Fruit fly (Drosophila melanogaster) whole organism, embryonic: ENCODE measurements around the gene Cpr23B.

Experiments used
- Asciz ChIP-seq: fragments of 200-800 bp; sonication (Bioruptor generic); optimal IDR thresholded peaks from 2 replicates; lab custom pipeline; 2017; ENCODE audit warnings: missing biosample characterization, mild to moderate bottlenecking, missing genetic modification characterization, missing genetic modification reagents
- Awh ChIP-seq: fragments of 200-800 bp; sonication (Bioruptor generic); IDR thresholded peaks from 2 replicates; pipeline ENCODE4, ENCODE4 v1.3.6; 2022; ENCODE audit warnings: missing biosample characterization, missing genetic modification characterization
- B-H2 ChIP-seq: fragments of 200-800 bp; sonication (Bioruptor generic); optimal IDR thresholded peaks from 2 replicates; lab custom pipeline; 2018; ENCODE audit warnings: missing biosample characterization, mild to moderate bottlenecking, missing genetic modification characterization
- BtbVII ChIP-seq: fragments of 200-800 bp; sonication (Bioruptor generic); optimal IDR thresholded peaks from 3 replicates; lab custom pipeline; 2017; ENCODE audit warnings: missing biosample characterization, mild to moderate bottlenecking, missing genetic modification characterization
- CG10462 ChIP-seq: fragments of 200-800 bp; sonication (Bioruptor generic); optimal IDR thresholded peaks from 2 replicates; lab custom pipeline; 2016; ENCODE audit warnings: missing biosample characterization, missing genetic modification characterization
- CG11504 ChIP-seq: fragments of 200-800 bp; sonication (Bioruptor generic); optimal IDR thresholded peaks from 3 replicates; lab custom pipeline; 2019; ENCODE audit warnings: missing biosample characterization, mild to moderate bottlenecking, missing genetic modification characterization, moderate library complexity
- CG13287 ChIP-seq: fragments of 200-800 bp; sonication (Bioruptor generic); IDR thresholded peaks from 2 replicates; pipeline ENCODE4 v1.3.6; 2022; ENCODE audit warnings: missing biosample characterization, missing genetic modification characterization; ENCODE audit not compliant: partially characterized antibody
- CG14667 ChIP-seq: fragments of 200-800 bp; sonication (Bioruptor generic); IDR thresholded peaks from 2 replicates; pipeline ENCODE4 v1.3.6; 2022; ENCODE audit warnings: missing biosample characterization, missing genetic modification characterization
- CG17568 ChIP-seq: fragments of 200-800 bp; sonication (Bioruptor generic); optimal IDR thresholded peaks from 2 replicates; lab custom pipeline; 2018; ENCODE audit warnings: missing biosample characterization, mild to moderate bottlenecking, missing genetic modification characterization, moderate library complexity
- CG18011 ChIP-seq: fragments of 200-800 bp; sonication (Bioruptor generic); optimal IDR thresholded peaks from 2 replicates; lab custom pipeline; 2017; ENCODE audit warnings: missing biosample characterization, missing genetic modification characterization, mild to moderate bottlenecking, moderate library complexity, missing genotype
- CG3163 ChIP-seq: fragments of 200-800 bp; sonication (Bioruptor generic); optimal IDR thresholded peaks from 3 replicates; lab custom pipeline; 2016; ENCODE audit warnings: missing biosample characterization, missing genetic modification characterization
- CG3407 ChIP-seq: fragments of 200-800 bp; sonication (Bioruptor generic); optimal IDR thresholded peaks from 2 replicates; lab custom pipeline; 2018; ENCODE audit warnings: missing biosample characterization, mild to moderate bottlenecking, missing genetic modification characterization
- CG3847 ChIP-seq: fragments of 200-800 bp; sonication (Bioruptor generic); IDR thresholded peaks from 2 replicates; pipeline ENCODE4 v1.3.6; 2022; ENCODE audit warnings: missing biosample characterization, missing genetic modification characterization
- CG4424 ChIP-seq: fragments of 200-800 bp; sonication (Bioruptor generic); optimal IDR thresholded peaks from 3 replicates; lab custom pipeline; 2016; ENCODE audit warnings: missing biosample characterization, missing genetic modification characterization
- CG4617 ChIP-seq: fragments of 200-800 bp; sonication (Bioruptor generic); optimal IDR thresholded peaks from 3 replicates; lab custom pipeline; 2016; ENCODE audit warnings: missing biosample characterization, missing genetic modification characterization, borderline replicate concordance
- CG5180 ChIP-seq: fragments of 200-800 bp; sonication (Bioruptor generic); optimal IDR thresholded peaks from 3 replicates; lab custom pipeline; 2017; ENCODE audit warnings: missing biosample characterization, missing genetic modification characterization, mild to moderate bottlenecking, moderate library complexity, missing genetic modification reagents
- CG6765 ChIP-seq: fragments of 200-800 bp; sonication (Bioruptor generic); optimal IDR thresholded peaks from 3 replicates; lab custom pipeline; 2017; ENCODE audit warnings: missing biosample characterization, mild to moderate bottlenecking, missing genetic modification characterization
- CG8089 ChIP-seq: fragments of 200-800 bp; sonication (Bioruptor generic); optimal IDR thresholded peaks from 3 replicates; lab custom pipeline; 2016; ENCODE audit warnings: missing biosample characterization, missing genetic modification characterization
- CG9817 ChIP-seq: fragments of 200-800 bp; sonication (Bioruptor generic); optimal IDR thresholded peaks from 2 replicates; lab custom pipeline; 2018; ENCODE audit warnings: missing biosample characterization, mild to moderate bottlenecking, missing genetic modification characterization, moderate library complexity
- Dbx ChIP-seq: fragments of 200-800 bp; sonication (Bioruptor generic); IDR thresholded peaks from 3 replicates; pipeline ENCODE4 v1.3.6; 2022; ENCODE audit warnings: missing biosample characterization, missing genetic modification characterization
- Doc3 ChIP-seq: fragments of 200-800 bp; sonication (Bioruptor generic); IDR thresholded peaks from 3 replicates; pipeline ENCODE4 v1.3.6; 2022; ENCODE audit warnings: missing biosample characterization, missing genetic modification characterization; ENCODE audit not compliant: partially characterized antibody
- Dp ChIP-seq: fragments of 200-800 bp; sonication (Bioruptor generic); optimal IDR thresholded peaks from 2 replicates; lab custom pipeline; 2018; ENCODE audit warnings: missing biosample characterization, mild to moderate bottlenecking, missing genetic modification characterization, moderate library complexity
- Fer3 ChIP-seq: fragments of 200-800 bp; sonication (Bioruptor generic); optimal IDR thresholded peaks from 2 replicates; lab custom pipeline; 2018; ENCODE audit warnings: missing biosample characterization, mild to moderate bottlenecking, missing genetic modification characterization, moderate library complexity
- Hmr ChIP-seq: fragments of 200-800 bp; sonication (Bioruptor generic); optimal IDR thresholded peaks from 3 replicates; lab custom pipeline; 2017; ENCODE audit warnings: mild to moderate bottlenecking, missing biosample characterization, missing genetic modification reagents, missing genetic modification characterization
- Hmx ChIP-seq: fragments of 200-800 bp; sonication (Bioruptor generic); optimal IDR thresholded peaks from 2 replicates; lab custom pipeline; 2016; ENCODE audit warnings: missing biosample characterization, missing genetic modification characterization
- MBD-R2 ChIP-seq: fragments of 200-800 bp; sonication (Bioruptor generic); IDR thresholded peaks from 2 replicates; pipeline ENCODE4 v1.3.6; 2022; ENCODE audit warnings: missing biosample characterization, missing genetic modification characterization
- MESR4 ChIP-seq: fragments of 200-800 bp; sonication (Bioruptor generic); optimal IDR thresholded peaks from 2 replicates; lab custom pipeline; 2018; ENCODE audit warnings: missing biosample characterization, mild to moderate bottlenecking, missing genetic modification characterization, moderate library complexity
- Myb ChIP-seq: fragments of 200-800 bp; sonication (Bioruptor generic); optimal IDR thresholded peaks from 2 replicates; lab custom pipeline; 2016; ENCODE audit warnings: missing biosample characterization, missing genetic modification characterization
- Nf-YC ChIP-seq: fragments of 200-800 bp; optimal IDR thresholded peaks from 3 replicates; lab custom pipeline; 2019; ENCODE audit warnings: missing biosample characterization, mild to moderate bottlenecking, missing genetic modification characterization, moderate library complexity
- Rfx ChIP-seq: fragments of 200-800 bp; sonication (Bioruptor generic); IDR thresholded peaks from 2 replicates; pipeline ENCODE4 v1.3.6; 2022; ENCODE audit warnings: missing biosample characterization, missing genetic modification characterization
- Sry-δ ChIP-seq: fragments of 200-800 bp; sonication (Bioruptor generic); optimal IDR thresholded peaks from 2 replicates; lab custom pipeline; 2016; ENCODE audit warnings: missing biosample characterization, missing genetic modification characterization
- Xbp1 ChIP-seq: fragments of 200-800 bp; sonication (Bioruptor generic); optimal IDR thresholded peaks from 3 replicates; lab custom pipeline; 2016; ENCODE audit warnings: missing biosample characterization, mild to moderate bottlenecking, missing genetic modification characterization
- ap ChIP-seq: fragments of 200-800 bp; sonication (Bioruptor generic); IDR thresholded peaks from 2 replicates; pipeline ENCODE4 v1.3.6; 2022; ENCODE audit warnings: missing biosample characterization, missing genetic modification characterization
- ara ChIP-seq: fragments of 200-800 bp; sonication (Bioruptor generic); IDR thresholded peaks from 2 replicates; pipeline ENCODE4 v1.3.6; 2022; ENCODE audit warnings: missing biosample characterization, missing genetic modification characterization
- crol ChIP-seq: fragments of 200-800 bp; sonication (Bioruptor generic); IDR thresholded peaks from 2 replicates; pipeline ENCODE4 v1.3.6; 2022; ENCODE audit warnings: missing biosample characterization, missing genetic modification characterization
- exex ChIP-seq: fragments of 200-800 bp; sonication (Bioruptor generic); optimal IDR thresholded peaks from 4 replicates; lab custom pipeline; 2018; ENCODE audit warnings: missing biosample characterization, mild to moderate bottlenecking, missing genetic modification characterization, moderate library complexity
- eyg ChIP-seq: fragments of 200-800 bp; sonication (Bioruptor generic); optimal IDR thresholded peaks from 3 replicates; lab custom pipeline; 2016; ENCODE audit warnings: missing biosample characterization, missing genetic modification characterization
- fd96Cb ChIP-seq: fragments of 200-800 bp; sonication (Bioruptor generic); optimal IDR thresholded peaks from 2 replicates; lab custom pipeline; 2018; ENCODE audit warnings: missing biosample characterization, mild to moderate bottlenecking, missing genetic modification characterization, moderate library complexity
- jigr1 ChIP-seq: fragments of 200-800 bp; sonication (Bioruptor generic); IDR thresholded peaks from 3 replicates; pipeline ENCODE4 v1.3.6; 2022; ENCODE audit warnings: missing biosample characterization, missing genetic modification characterization
- kay ChIP-seq: fragments of 200-800 bp; sonication (Bioruptor generic); optimal IDR thresholded peaks from 2 replicates; lab custom pipeline; 2016; ENCODE audit warnings: missing biosample characterization, missing genetic modification characterization
- klu ChIP-seq: fragments of 200-800 bp; sonication (Bioruptor generic); IDR thresholded peaks from 2 replicates; pipeline ENCODE4 v1.3.6; 2022; ENCODE audit warnings: missing biosample characterization, missing genetic modification characterization
- kni ChIP-seq: fragments of 200-800 bp; sonication (Bioruptor generic); optimal IDR thresholded peaks from 3 replicates; lab custom pipeline; 2017; ENCODE audit warnings: mild to moderate bottlenecking, missing biosample characterization, missing genetic modification reagents, missing genetic modification characterization
- peb ChIP-seq: fragments of 200-800 bp; sonication (Bioruptor generic); IDR thresholded peaks from 2 replicates; pipeline ENCODE4 v1.3.6; 2022; ENCODE audit warnings: missing biosample characterization, missing genetic modification characterization
- sens ChIP-seq: fragments of 200-800 bp; sonication (Bioruptor generic); peaks from one replicate; lab custom pipeline; 2016; ENCODE audit warnings: missing biosample characterization, missing genetic modification characterization
- seq ChIP-seq: fragments of 200-800 bp; sonication (Bioruptor generic); IDR thresholded peaks from 2 replicates; pipeline ENCODE4 v1.3.6; 2022; ENCODE audit warnings: missing biosample characterization, missing genetic modification characterization
- sna ChIP-seq: fragments of 200-800 bp; sonication (Bioruptor generic); IDR thresholded peaks from 2 replicates; pipeline ENCODE4 v1.3.6; 2022; ENCODE audit warnings: missing biosample characterization, missing genetic modification characterization; ENCODE audit not compliant: partially characterized antibody
- so ChIP-seq: fragments of 200-800 bp; sonication (Bioruptor generic); IDR thresholded peaks from 3 replicates; pipeline ENCODE4 v1.3.6; 2022; ENCODE audit warnings: missing biosample characterization, missing genetic modification characterization
- trh ChIP-seq: fragments of 200-800 bp; sonication (Bioruptor generic); optimal IDR thresholded peaks from 2 replicates; lab custom pipeline; 2016; ENCODE audit warnings: missing biosample characterization, missing genetic modification characterization
- unc-4 ChIP-seq: fragments of 200-800 bp; sonication (Bioruptor generic); IDR thresholded peaks from 2 replicates; pipeline ENCODE4 v1.3.6; 2022; ENCODE audit warnings: missing biosample characterization, missing genetic modification characterization; ENCODE audit not compliant: partially characterized antibody
- zf30C ChIP-seq: fragments of 200-800 bp; sonication (Bioruptor generic); optimal IDR thresholded peaks from 3 replicates; lab custom pipeline; 2018; ENCODE audit warnings: missing biosample characterization, mild to moderate bottlenecking, missing genetic modification characterization

The Cpr23B gene

dm6 chr2L:2878859-2879258 is 40.6 kb downstream of the Cpr23B start, which contains the start of gene RabGGTb (continued):
- TF ChIP-seq Fer3 (tag; lab: Kevin White, UChicago) (peak; percentile 26), Asciz (peak; percentile 17), crol (GFP tag; lab: Robert Waterston, UW) (0 out of 2 replicates have a peak, but pooled peaks have one; percentile 28), exex (tag; lab: Kevin White, UChicago) (peak; percentile 16), Rfx (GFP tag; lab: Robert Waterston, UW) (peak; percentile 92), Dbx (GFP tag; lab: Robert Waterston, UW) (peak; percentile 81), seq (GFP tag; lab: Robert Waterston, UW) (peak; percentile 81), ara (GFP tag; lab: Robert Waterston, UW) (peak; percentile 65; the same call in 1 of the 2 replicates), CG11504 (peak; percentile 47), Xbp1 (GFP tag; lab: Kevin White, UChicago) (peak; percentile 56), eyg (peak; percentile 13), sens (peak; percentile 88), CG10462 (no peak), trh (GFP tag; lab: Kevin White, UChicago) (no peak), CG13287 (GFP tag; lab: Robert Waterston, UW) (peak; percentile 69), CG18011 (GFP tag; lab: Kevin White, UChicago) (peak; percentile 2), CG3163 (GFP tag; lab: Kevin White, UChicago) (peak; percentile 20), CG4424 (GFP tag; lab: Kevin White, UChicago) (peak; percentile 58), klu (peak; percentile 33; the same call in 1 of the 2 replicates), Dp (no peak), CG3407 (no peak), CG6765 (GFP tag; lab: Kevin White, UChicago) (peak; percentile 28), Nf-YC (tag; lab: Kevin White, UChicago) (peak; percentile 28), MBD-R2 (GFP tag; lab: Robert Waterston, UW) (peak; percentile 98), zf30C (GFP tag; lab: Kevin White, UChicago) (no peak), Sry-δ (GFP tag; lab: Kevin White, UChicago) (peak; percentile 4), CG14667 (GFP tag; lab: Robert Waterston, UW) (peak; percentile 51), so (peak; percentile 77; the same call in 2 of the 3 replicates), Hmx (GFP tag; lab: Kevin White, UChicago) (peak; percentile 13), sna (peak; percentile 30; the same call in 1 of the 2 replicates), CG4617 (GFP tag; lab: Kevin White, UChicago) (no peak), CG8089 (GFP tag; lab: Kevin White, UChicago) (peak; percentile 6), CG17568 (no peak), CG5180 (GFP tag; lab: Kevin White, UChicago) (peak; percentile 26), kni (GFP tag; lab: Kevin White, UChicago) (peak; percentile 4), BtbVII (GFP tag; lab: Kevin White, UChicago) (peak; percentile 27), Doc3 (GFP tag; lab: Robert Waterston, UW) (peak; percentile 47; the same call in 2 of the 3 replicates), MESR4 (GFP tag; lab: Kevin White, UChicago) (peak; percentile 63), unc-4 (peak; percentile 48), fd96Cb (tag; lab: Kevin White, UChicago) (peak; percentile 11), peb (GFP tag; lab: Robert Waterston, UW) (peak; percentile 37; the same call in 1 of the 2 replicates), ap (GFP tag; lab: Robert Waterston, UW) (0 out of 2 replicates have a peak, but pooled peaks have one; percentile 49), Hmr (GFP tag; lab: Kevin White, UChicago) (peak; percentile 50), kay (GFP tag; lab: Kevin White, UChicago) (peak; percentile 77), CG3847 (GFP tag; lab: Robert Waterston, UW) (peak; percentile 83), Awh (peak; percentile 79), jigr1 (GFP tag; lab: Robert Waterston, UW) (no peak), B-H2 (peak; percentile 65), Myb (GFP tag; lab: Kevin White, UChicago) (peak; percentile 47), CG9817 (peak; percentile 27)
